Worm (Caenorhabditis elegans): ENCODE measurements around the gene EGAP9.4.

Gene EGAP9.4

DNA sequence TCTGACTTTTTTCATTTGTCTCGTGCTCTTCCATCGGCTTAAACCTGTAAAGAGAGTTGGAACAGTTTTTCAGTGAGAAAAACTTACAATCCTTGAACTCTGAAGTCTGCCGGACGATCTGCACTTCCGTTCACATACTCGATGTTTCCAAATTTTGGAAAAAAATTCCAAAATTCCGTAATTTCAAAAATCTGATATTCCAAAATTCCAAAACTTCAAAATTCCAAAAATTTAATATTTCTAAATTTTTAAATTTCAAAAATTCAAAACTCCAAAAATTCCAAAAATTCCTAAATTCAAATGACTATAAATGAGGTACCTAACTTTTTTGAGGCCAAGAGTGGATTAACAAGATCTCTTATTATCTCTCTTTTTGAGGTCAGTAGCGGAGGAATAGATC lies at the start of gene EGAP9.4:
Gene EGAP9.4 (plus strand): TSS at position 301 of the 400 bp plus-strand sequence.
- no peak for TF ChIP-seq hnd-1 (tag; optimal IDR thresholded peaks at IDR 0.05)
- no peak for TF ChIP-seq aly-1 (tag; optimal IDR thresholded peaks at IDR 0.05)
- TF ChIP-seq F13C5.2 (tag; optimal IDR thresholded peaks at IDR 0.05): no peak
- no peak for TF ChIP-seq ama-1 (optimal IDR thresholded peaks at IDR 0.05)
- no peak for TF ChIP-seq tra-4 (tag; optimal IDR thresholded peaks at IDR 0.05)
- TF ChIP-seq tbx-11 (GFP tag; IDR thresholded peaks at IDR 0.05): no peak
- TF ChIP-seq sea-1 (GFP tag; conservative IDR thresholded peaks at IDR 0.05): no peak
- TF ChIP-seq ets-7 (tag; optimal IDR thresholded peaks at IDR 0.05): no peak
- TF ChIP-seq flt-1 (GFP tag; IDR thresholded peaks at IDR 0.05): no peak
- no peak for TF ChIP-seq B0310.2 (tag; optimal IDR thresholded peaks at IDR 0.05)
- TF ChIP-seq hmbx-1 (tag; optimal IDR thresholded peaks at IDR 0.05): no peak

DNA sequence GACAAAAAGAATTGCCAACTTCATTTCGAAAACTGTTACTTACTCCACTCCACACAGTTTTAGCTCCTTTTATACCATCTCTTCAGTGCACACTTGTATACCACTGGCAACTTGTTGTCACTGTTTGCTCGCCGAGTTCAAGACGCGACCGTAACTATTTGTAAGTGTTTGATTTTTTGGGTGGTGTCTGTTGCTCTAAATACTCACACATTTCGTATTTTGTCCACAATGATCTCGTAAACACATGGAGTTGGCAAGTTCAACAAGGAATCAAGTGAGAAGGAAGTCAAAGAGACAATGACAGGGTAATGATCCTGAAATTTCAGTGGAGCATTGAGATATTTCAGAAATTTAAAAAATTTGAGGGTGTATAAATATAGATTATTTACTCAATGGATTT lies 43.6 kb upstream of the EGAP9.4 start, which contains the start of gene hpo-26:
Gene hpo-26 (minus strand): TSS at position 31 of the 400 bp plus-strand sequence.
- TF ChIP-seq ama-1 (optimal IDR thresholded peaks at IDR 0.05) (no peak), ets-7 (tag; optimal IDR thresholded peaks at IDR 0.05) (no peak)

ce11 chrV:6538323-6538722 lies 38.3 kb upstream of the EGAP9.4 start:
- TF ChIP-seq tbx-11 (GFP tag; IDR thresholded peaks at IDR 0.05): no peak
- peak; percentile 5 for TF ChIP-seq aly-1 (tag; optimal IDR thresholded peaks at IDR 0.05)
- peak; percentile 17 for TF ChIP-seq hmg-4 (GFP tag; optimal IDR thresholded peaks at IDR 0.05)

- TF ChIP-seq aly-1 (tag; optimal IDR thresholded peaks at IDR 0.05) (no peak), hmg-4 (GFP tag; optimal IDR thresholded peaks at IDR 0.05) (peak; percentile 11)
These were observed 34.8 kb upstream of the EGAP9.4 start for ce11 chrV:6541875-6542274.

DNA sequence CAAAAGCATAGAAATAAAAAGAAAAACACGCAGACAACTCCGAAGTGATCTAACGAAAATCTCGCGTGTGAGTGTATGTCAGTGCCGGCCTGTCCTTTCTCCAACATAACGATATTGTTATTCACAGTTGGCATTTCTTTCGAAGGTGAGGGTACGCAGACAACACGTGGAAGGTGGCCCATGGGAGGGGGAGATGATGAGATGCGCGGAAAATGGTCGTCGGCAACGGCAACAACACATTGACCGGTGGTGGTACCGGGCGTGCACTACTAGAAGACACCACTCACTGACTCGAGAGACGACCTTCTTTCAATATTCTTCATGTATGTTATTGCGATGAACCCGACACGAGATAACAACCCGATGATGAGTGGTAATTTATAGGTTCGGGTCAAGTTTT lies 31.7 kb upstream of the EGAP9.4 start:
- peak; percentile 35 for TF ChIP-seq hmg-4 (GFP tag; optimal IDR thresholded peaks at IDR 0.05)
- no peak for TF ChIP-seq ets-7 (tag; optimal IDR thresholded peaks at IDR 0.05)

ce11 chrV:6546450-6547171 lies 30.1 kb upstream of the EGAP9.4 start, which contains the start of gene dre-1:
Gene dre-1, minus strand, starts transcription at chrV:6546500.
- TF ChIP-seq hmbx-1 (tag; optimal IDR thresholded peaks at IDR 0.05): no peak
- TF ChIP-seq hnd-1 (tag; optimal IDR thresholded peaks at IDR 0.05): no peak
- no peak for TF ChIP-seq scrt-1 (GFP tag; IDR thresholded peaks at IDR 0.05)

- no peak for TF ChIP-seq tbx-11 (GFP tag; IDR thresholded peaks at IDR 0.05)
- no peak for TF ChIP-seq hmg-4 (GFP tag; optimal IDR thresholded peaks at IDR 0.05)
- no peak for TF ChIP-seq scrt-1 (GFP tag; IDR thresholded peaks at IDR 0.05)
These were observed 28.4 kb upstream of the EGAP9.4 start for ce11 chrV:6548309-6548708.

DNA sequence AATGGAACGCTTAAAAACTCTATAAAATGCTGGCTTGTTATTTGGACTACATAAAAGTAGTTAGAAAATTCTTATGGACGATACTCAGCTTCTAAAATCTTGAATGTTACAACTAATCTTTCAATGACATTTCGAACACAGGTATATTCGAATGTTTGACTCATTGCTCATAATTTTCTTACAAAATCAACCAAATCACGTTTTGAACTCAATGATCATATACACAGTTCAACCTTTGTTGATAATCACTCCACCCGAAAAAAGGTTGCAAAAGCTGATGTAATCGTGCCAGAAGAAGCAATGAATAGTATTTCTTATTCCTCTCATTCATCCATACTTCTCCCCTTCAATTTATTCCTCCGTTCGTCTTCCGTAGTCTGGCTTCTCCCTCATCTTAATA lies 27.5 kb upstream of the EGAP9.4 start, which contains the start of gene K04A8.20:
Gene K04A8.20 (plus strand): TSS at position 301 of the 400 bp plus-strand sequence.
- TF ChIP-seq ama-1 (optimal IDR thresholded peaks at IDR 0.05): no peak
- TF ChIP-seq tbx-37 (GFP tag; conservative IDR thresholded peaks at IDR 0.05): no peak
- no peak for TF ChIP-seq ets-7 (tag; optimal IDR thresholded peaks at IDR 0.05)

- no peak for TF ChIP-seq aly-1 (tag; optimal IDR thresholded peaks at IDR 0.05)
- no peak for TF ChIP-seq tbx-37 (GFP tag; conservative IDR thresholded peaks at IDR 0.05)
- TF ChIP-seq ceh-13 (GFP tag; optimal IDR thresholded peaks at IDR 0.05): no peak
- no peak for TF ChIP-seq tbx-11 (GFP tag; IDR thresholded peaks at IDR 0.05)
- no peak for TF ChIP-seq B0310.2 (tag; optimal IDR thresholded peaks at IDR 0.05)
- no peak for TF ChIP-seq tra-4 (tag; optimal IDR thresholded peaks at IDR 0.05)
- TF ChIP-seq F13C5.2 (tag; optimal IDR thresholded peaks at IDR 0.05): no peak
- no peak for TF ChIP-seq hmbx-1 (tag; optimal IDR thresholded peaks at IDR 0.05)
These were observed 26.8 kb upstream of the EGAP9.4 start, which contains the start of gene lipl-4 for ce11 chrV:6549871-6550270. Gene lipl-4, plus strand, starts transcription at chrV:6550171.

ce11 chrV:6551707-6552390 lies 24.8 kb upstream of the EGAP9.4 start, which contains the start of gene twk-10:
Gene twk-10, plus strand, starts transcription at chrV:6552340.
- TF ChIP-seq ets-7 (tag; optimal IDR thresholded peaks at IDR 0.05) (no peak), flt-1 (GFP tag; IDR thresholded peaks at IDR 0.05) (peak; percentile 48), scrt-1 (GFP tag; IDR thresholded peaks at IDR 0.05) (peak; percentile 62; the same call in 1 of the 2 replicates), ceh-36 (tag; optimal IDR thresholded peaks at IDR 0.05) (peak; percentile 23), tbx-37 (GFP tag; conservative IDR thresholded peaks at IDR 0.05) (0 out of 2 replicates have a peak, but pooled peaks have one; percentile 39)

Data from whole organism, early embryonic.